Worm (Caenorhabditis elegans) whole organism, mixed stage, embryonic: ENCODE measurements around the gene bmy-1.

Experiments
- M03D4.4 ChIP-seq: sonication (generic microtip); optimal IDR thresholded peaks from 2 replicates; lab custom pipeline; 2017; ENCODE audit warnings: mild to moderate bottlenecking, missing genetic modification characterization, missing compliant biosample characterization
- bed-3 ChIP-seq: fragments of 200-800 bp; sonication (Bioruptor generic); optimal IDR thresholded peaks from 3 replicates; lab custom pipeline; 2018; ENCODE audit warnings: mild to moderate bottlenecking, missing genetic modification characterization, moderate library complexity, missing compliant biosample characterization
- blmp-1 ChIP-seq: fragments of 150-350 bp; optimal IDR thresholded peaks from 2 replicates; lab custom pipeline; 2014; ENCODE audit warnings: missing biosample characterization, missing genetic modification characterization
- ceh-39 ChIP-seq: fragments of 150-350 bp; optimal IDR thresholded peaks from 2 replicates; lab custom pipeline; 2014; ENCODE audit warnings: missing biosample characterization, missing genetic modification characterization
- ceh-83 ChIP-seq: fragments of 200-800 bp; sonication (Bioruptor generic); optimal IDR thresholded peaks from 2 replicates; lab custom pipeline; 2018; ENCODE audit warnings: mild to moderate bottlenecking, missing genetic modification characterization, missing compliant biosample characterization
- cnd-1 ChIP-seq: fragments of 200-800 bp; sonication (Bioruptor generic); optimal IDR thresholded peaks from 2 replicates; lab custom pipeline; 2018; ENCODE audit warnings: mild to moderate bottlenecking, missing genetic modification characterization, missing compliant biosample characterization
- drap-1 ChIP-seq: fragments of 200-800 bp; sonication (Bioruptor generic); optimal IDR thresholded peaks from 3 replicates; lab custom pipeline; 2018; ENCODE audit warnings: mild to moderate bottlenecking, missing genetic modification characterization, missing compliant biosample characterization
- elt-3 ChIP-seq: fragments of 150-350 bp; optimal IDR thresholded peaks from 2 replicates; lab custom pipeline; 2014; ENCODE audit warnings: missing biosample characterization, missing genetic modification characterization
- flh-1 ChIP-seq: fragments of 200-800 bp; sonication (Bioruptor generic); optimal IDR thresholded peaks from 2 replicates; lab custom pipeline; 2018; ENCODE audit warnings: mild to moderate bottlenecking, missing genetic modification characterization, moderate library complexity, missing compliant biosample characterization
- ham-2 ChIP-seq: fragments of 200-800 bp; sonication (Bioruptor generic); optimal IDR thresholded peaks from 2 replicates; lab custom pipeline; 2018; ENCODE audit warnings: mild to moderate bottlenecking, missing genetic modification characterization, missing compliant biosample characterization
- hlh-1 ChIP-seq: fragments of 150-350 bp; optimal IDR thresholded peaks from 2 replicates; lab custom pipeline; 2014; ENCODE audit warnings: missing biosample characterization, missing genetic modification reagents, missing genetic modification characterization
- lin-13 ChIP-seq: fragments of 150-350 bp; optimal IDR thresholded peaks from 2 replicates; lab custom pipeline; 2014; ENCODE audit warnings: missing biosample characterization, missing genetic modification characterization
- lin-32 ChIP-seq: fragments of 200-800 bp; sonication (Bioruptor generic); optimal IDR thresholded peaks from 2 replicates; lab custom pipeline; 2018; ENCODE audit warnings: mild to moderate bottlenecking, missing genetic modification characterization, missing compliant biosample characterization
- lsy-2 ChIP-seq: fragments of 150-350 bp; optimal IDR thresholded peaks from 2 replicates; lab custom pipeline; 2014; ENCODE audit warnings: missing biosample characterization, missing genetic modification characterization
- mep-1 ChIP-seq: fragments of 150-350 bp; optimal IDR thresholded peaks from 2 replicates; lab custom pipeline; 2017; ENCODE audit warnings: missing biosample characterization, missing genetic modification reagents, missing genetic modification characterization, inconsistent platforms
- mls-2 ChIP-seq: sonication (generic microtip); optimal IDR thresholded peaks from 2 replicates; lab custom pipeline; 2016; ENCODE audit warnings: mild to moderate bottlenecking, missing genetic modification characterization, moderate library complexity, missing compliant biosample characterization
- nhr-12 ChIP-seq: fragments of 150-350 bp; optimal IDR thresholded peaks from 2 replicates; lab custom pipeline; 2014; ENCODE audit warnings: missing biosample characterization, missing genetic modification characterization
- nhr-2 ChIP-seq: fragments of 150-350 bp; optimal IDR thresholded peaks from 2 replicates; lab custom pipeline; 2014; ENCODE audit warnings: missing biosample characterization, missing genetic modification characterization
- nhr-237 ChIP-seq: fragments of 150-350 bp; optimal IDR thresholded peaks from 2 replicates; lab custom pipeline; 2014; ENCODE audit warnings: missing biosample characterization, missing genetic modification characterization
- nhr-28 ChIP-seq: fragments of 150-350 bp; optimal IDR thresholded peaks from 2 replicates; lab custom pipeline; 2014; ENCODE audit warnings: missing biosample characterization, missing genetic modification characterization
- nhr-76 ChIP-seq: sonication (generic microtip); optimal IDR thresholded peaks from 2 replicates; lab custom pipeline; 2017; ENCODE audit warnings: missing biosample characterization, missing genetic modification characterization
- pha-4 ChIP-seq: fragments of 150-350 bp; optimal IDR thresholded peaks from 2 replicates; lab custom pipeline; 2018; ENCODE audit warnings: missing biosample characterization, missing genetic modification reagents, missing genetic modification characterization
- snpc-4 ChIP-seq: fragments of 150-350 bp; optimal IDR thresholded peaks from 2 replicates; lab custom pipeline; 2014; ENCODE audit warnings: missing biosample characterization, missing genetic modification characterization
- sptf-1 ChIP-seq: sonication (generic microtip); optimal IDR thresholded peaks from 2 replicates; lab custom pipeline; 2017; ENCODE audit warnings: mild to moderate bottlenecking, missing genetic modification characterization, moderate library complexity, missing compliant biosample characterization
- tbx-8 ChIP-seq: fragments of 200-800 bp; sonication (Bioruptor generic); optimal IDR thresholded peaks from 2 replicates; lab custom pipeline; 2018; ENCODE audit warnings: mild to moderate bottlenecking, missing genetic modification characterization, moderate library complexity, missing compliant biosample characterization
- unc-120 ChIP-seq: sonication (generic microtip); optimal IDR thresholded peaks from 2 replicates; lab custom pipeline; 2017; ENCODE audit warnings: missing genetic modification characterization, missing compliant biosample characterization; ENCODE audit not compliant: poor library complexity, severe bottlenecking
- unc-39 ChIP-seq: fragments of 150-350 bp; optimal IDR thresholded peaks from 2 replicates; lab custom pipeline; 2014; ENCODE audit warnings: missing biosample characterization, missing genetic modification characterization
- unc-62 ChIP-seq: fragments of 150-350 bp; optimal IDR thresholded peaks from 2 replicates; lab custom pipeline; 2014; ENCODE audit warnings: missing biosample characterization, missing genetic modification reagents, missing genetic modification characterization
- zip-8 ChIP-seq: fragments of 150-350 bp; optimal IDR thresholded peaks from 2 replicates; lab custom pipeline; 2014; ENCODE audit warnings: missing biosample characterization, missing genetic modification characterization

The bmy-1 gene

ce11 chrII:5374967-5375366 lies 16.5 kb downstream of the bmy-1 start, which contains the start of gene algn-2:
TSS of gene algn-2 (plus strand) at chrII:5375267.
- TF ChIP-seq zip-8 (tag; lab: Kevin White, UChicago) = no peak
- no peak for TF ChIP-seq hlh-1 (tag; lab: Kevin White, UChicago)
- TF ChIP-seq nhr-12 (tag; lab: Kevin White, UChicago) = no peak
- TF ChIP-seq cnd-1 (tag; lab: Kevin White, UChicago) = no peak
- TF ChIP-seq M03D4.4 (tag; lab: Kevin White, UChicago) = no peak
- TF ChIP-seq mep-1 (tag; lab: Kevin White, UChicago) = no peak
- no peak for TF ChIP-seq nhr-28 (tag; lab: Kevin White, UChicago)
- TF ChIP-seq lin-13 (tag; lab: Kevin White, UChicago) = no peak
- no peak for TF ChIP-seq elt-3
- TF ChIP-seq unc-120 (tag; lab: Kevin White, UChicago) = no peak
- TF ChIP-seq nhr-76 (tag; lab: Kevin White, UChicago) = no peak
- no peak for TF ChIP-seq nhr-2 (tag; lab: Kevin White, UChicago)
- no peak for TF ChIP-seq drap-1 (GFP tag; lab: Kevin White, UChicago)
- TF ChIP-seq lsy-2 (tag; lab: Kevin White, UChicago) = no peak
- no peak for TF ChIP-seq tbx-8 (GFP tag; lab: Kevin White, UChicago)
- no peak for TF ChIP-seq snpc-4 (tag; lab: Kevin White, UChicago)
- TF ChIP-seq unc-62 (GFP tag; lab: Kevin White, UChicago) = no peak
- no peak for TF ChIP-seq blmp-1 (tag; lab: Kevin White, UChicago)

ce11 chrII:5377467-5378238 lies 19.2 kb downstream of the bmy-1 start, which contains the start of gene prdx-2:
TSS of gene prdx-2 (plus strand) at chrII:5378195.
- TF ChIP-seq sptf-1 (tag; lab: Kevin White, UChicago) (no peak), lsy-2 (tag; lab: Kevin White, UChicago) (peak; percentile 70)

- no peak for TF ChIP-seq nhr-28 (tag; lab: Kevin White, UChicago)
- TF ChIP-seq M03D4.4 (tag; lab: Kevin White, UChicago) = no peak
- no peak for TF ChIP-seq bed-3 (GFP tag; lab: Kevin White, UChicago)
- TF ChIP-seq nhr-237 (tag; lab: Kevin White, UChicago) = no peak
These were observed 19.7 kb downstream of the bmy-1 start for ce11 chrII:5378239-5378521.

ce11 chrII:5379614-5380077 lies 21.2 kb downstream of the bmy-1 start, which contains the start of gene pkc-3:
TSS of gene pkc-3 (plus strand) at chrII:5380027.
- TF ChIP-seq cnd-1 (tag; lab: Kevin White, UChicago) (peak; percentile 24), unc-39 (tag; lab: Kevin White, UChicago) (no peak), lsy-2 (tag; lab: Kevin White, UChicago) (peak; percentile 2), ham-2 (GFP tag; lab: Kevin White, UChicago) (peak; percentile 57), nhr-237 (tag; lab: Kevin White, UChicago) (peak; percentile 32), nhr-2 (tag; lab: Kevin White, UChicago) (peak; percentile 90), sptf-1 (tag; lab: Kevin White, UChicago) (peak; percentile 20), ceh-83 (GFP tag; lab: Kevin White, UChicago) (no peak), snpc-4 (tag; lab: Kevin White, UChicago) (no peak), mep-1 (tag; lab: Kevin White, UChicago) (peak; percentile 47), lin-13 (tag; lab: Kevin White, UChicago) (no peak), pha-4 (tag; lab: Kevin White, UChicago) (no peak), nhr-12 (tag; lab: Kevin White, UChicago) (no peak), lin-32 (GFP tag; lab: Kevin White, UChicago) (no peak), drap-1 (GFP tag; lab: Kevin White, UChicago) (no peak)
- TF ChIP-seq, all 35 proteins: peak for 7

ce11 chrII:5384282-5384681 lies 25.8 kb downstream of the bmy-1 start:
- TF ChIP-seq cnd-1 (tag; lab: Kevin White, UChicago) (no peak), mep-1 (tag; lab: Kevin White, UChicago) (no peak), unc-62 (GFP tag; lab: Kevin White, UChicago) (no peak), zip-8 (tag; lab: Kevin White, UChicago) (no peak), blmp-1 (tag; lab: Kevin White, UChicago) (no peak), nhr-28 (tag; lab: Kevin White, UChicago) (no peak), lin-13 (tag; lab: Kevin White, UChicago) (no peak), flh-1 (no peak), hlh-1 (tag; lab: Kevin White, UChicago) (no peak), mls-2 (tag; lab: Kevin White, UChicago) (no peak), ceh-39 (tag; lab: Kevin White, UChicago) (no peak)
